Worm (Caenorhabditis elegans) whole organism, early embryonic: ENCODE data around the gene fipr-9.

Experiments
- B0310.2 ChIP-seq: sonication (generic microtip); optimal IDR thresholded peaks from 2 replicates; lab custom pipeline; 2016; ENCODE audit warnings: mild to moderate bottlenecking, missing genetic modification characterization, missing compliant biosample characterization
- F13C5.2 ChIP-seq: sonication (generic microtip); optimal IDR thresholded peaks from 2 replicates; lab custom pipeline; 2017; ENCODE audit warnings: mild to moderate bottlenecking, missing genetic modification characterization, inconsistent platforms, missing compliant biosample characterization
- aly-1 ChIP-seq: sonication (generic microtip); optimal IDR thresholded peaks from 2 replicates; lab custom pipeline; 2016; ENCODE audit warnings: missing genetic modification characterization, missing compliant biosample characterization
- ama-1 ChIP-seq: fragments of 150-350 bp; optimal IDR thresholded peaks from 2 replicates; lab custom pipeline; 2014
- flt-1 ChIP-seq: fragments of 200-800 bp; sonication (Bioruptor generic); IDR thresholded peaks from 2 replicates; pipeline ENCODE4 v1.3.6; 2022; ENCODE audit warnings: missing genetic modification characterization, missing compliant biosample characterization
- hmbx-1 ChIP-seq: sonication (generic microtip); optimal IDR thresholded peaks from 2 replicates; lab custom pipeline; 2016; ENCODE audit warnings: mild to moderate bottlenecking, missing genetic modification characterization, missing compliant biosample characterization
- hmg-4 ChIP-seq: fragments of 200-800 bp; sonication (Bioruptor generic); optimal IDR thresholded peaks from 2 replicates; lab custom pipeline; 2018; ENCODE audit warnings: mild to moderate bottlenecking, missing genetic modification characterization, missing compliant biosample characterization
- hnd-1 ChIP-seq: sonication (generic microtip); optimal IDR thresholded peaks from 2 replicates; lab custom pipeline; 2016; ENCODE audit warnings: missing genetic modification characterization, missing compliant biosample characterization
- pes-1 ChIP-seq: fragments of 200-800 bp; sonication (Bioruptor generic); IDR thresholded peaks from 2 replicates; pipeline ENCODE4 v1.3.6; 2022; ENCODE audit warnings: missing genetic modification reagents, missing genetic modification characterization, missing compliant biosample characterization
- scrt-1 ChIP-seq: fragments of 200-800 bp; sonication (Bioruptor generic); IDR thresholded peaks from 2 replicates; pipeline ENCODE4 v1.3.6; 2022; ENCODE audit warnings: missing genetic modification characterization, missing compliant biosample characterization
- sea-1 ChIP-seq: fragments of 200-800 bp; sonication (Bioruptor generic); conservative IDR thresholded peaks from 2 replicates; pipeline ENCODE4 v1.3.6; 2022; ENCODE audit warnings: missing genetic modification characterization, missing compliant biosample characterization
- tbx-37 ChIP-seq: fragments of 200-800 bp; sonication (Bioruptor generic); conservative IDR thresholded peaks from 2 replicates; pipeline ENCODE4 v1.3.6; 2022; ENCODE audit warnings: missing genetic modification reagents, missing genetic modification characterization, missing compliant biosample characterization
- tra-4 ChIP-seq: sonication (generic microtip); optimal IDR thresholded peaks from 2 replicates; lab custom pipeline; 2017; ENCODE audit warnings: missing genetic modification characterization, missing compliant biosample characterization

DNA sequence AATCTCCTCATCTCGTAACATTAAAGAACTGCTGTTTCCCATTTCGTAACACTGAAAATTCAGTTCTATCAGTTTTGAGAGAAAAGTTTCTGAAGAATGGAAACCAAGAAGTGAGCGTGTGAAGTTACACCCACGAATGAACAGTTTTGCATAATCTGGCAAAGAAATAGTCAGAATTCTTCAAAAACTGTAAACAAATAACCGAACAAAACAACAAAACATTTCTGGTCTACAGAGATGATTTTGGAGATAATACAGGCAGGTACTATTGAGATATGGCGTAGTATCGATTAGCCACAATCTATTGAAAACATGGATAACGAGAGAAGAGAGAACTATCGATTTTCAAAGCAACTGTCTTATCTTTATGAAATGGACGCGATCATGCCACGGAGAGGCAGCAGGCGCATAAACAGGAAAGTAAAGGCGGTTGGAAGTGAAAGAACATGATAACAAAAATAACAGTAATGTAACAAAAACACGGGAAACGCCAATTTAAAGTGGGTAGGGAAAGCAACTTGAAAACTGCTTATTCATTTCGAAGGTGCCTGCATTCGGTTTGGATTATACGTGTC, 17.9 kb upstream of the fipr-9 start, which contains the start of gene chpf-1:
- no peak for TF ChIP-seq hmg-4 (GFP tag; lab: Kevin White, UChicago)
- no peak for TF ChIP-seq scrt-1 (GFP tag; lab: Robert Waterston, UW)
- no peak for TF ChIP-seq ama-1 (lab: Kevin White, UChicago)
- no peak for TF ChIP-seq tbx-37
- no peak for TF ChIP-seq flt-1 (GFP tag; lab: Robert Waterston, UW)
- no peak for TF ChIP-seq F13C5.2 (tag; lab: Kevin White, UChicago)
- no peak for TF ChIP-seq hnd-1 (tag; lab: Kevin White, UChicago)
- no peak for TF ChIP-seq pes-1 (GFP tag; lab: Robert Waterston, UW)
- no peak for TF ChIP-seq aly-1 (tag; lab: Kevin White, UChicago)
- TF ChIP-seq B0310.2: no peak
- TF ChIP-seq tra-4: no peak
- TF ChIP-seq sea-1 (GFP tag; lab: Robert Waterston, UW): no peak
- TF ChIP-seq hmbx-1 (tag; lab: Kevin White, UChicago): no peak
